Fruit fly (Drosophila melanogaster) S2 (cell line): ENCODE results near the gene Dpp10.

Source experiments
- CG8478 ChIP-seq: fragments of >200 bp; optimal IDR thresholded peaks from 2 replicates; lab custom pipeline; 2018
- CTCF ChIP-seq, 2 experiments: fragments of >200 bp; optimal IDR thresholded peaks; 2 replicates each; lab custom pipeline; 2018

Gene Dpp10

DNA sequence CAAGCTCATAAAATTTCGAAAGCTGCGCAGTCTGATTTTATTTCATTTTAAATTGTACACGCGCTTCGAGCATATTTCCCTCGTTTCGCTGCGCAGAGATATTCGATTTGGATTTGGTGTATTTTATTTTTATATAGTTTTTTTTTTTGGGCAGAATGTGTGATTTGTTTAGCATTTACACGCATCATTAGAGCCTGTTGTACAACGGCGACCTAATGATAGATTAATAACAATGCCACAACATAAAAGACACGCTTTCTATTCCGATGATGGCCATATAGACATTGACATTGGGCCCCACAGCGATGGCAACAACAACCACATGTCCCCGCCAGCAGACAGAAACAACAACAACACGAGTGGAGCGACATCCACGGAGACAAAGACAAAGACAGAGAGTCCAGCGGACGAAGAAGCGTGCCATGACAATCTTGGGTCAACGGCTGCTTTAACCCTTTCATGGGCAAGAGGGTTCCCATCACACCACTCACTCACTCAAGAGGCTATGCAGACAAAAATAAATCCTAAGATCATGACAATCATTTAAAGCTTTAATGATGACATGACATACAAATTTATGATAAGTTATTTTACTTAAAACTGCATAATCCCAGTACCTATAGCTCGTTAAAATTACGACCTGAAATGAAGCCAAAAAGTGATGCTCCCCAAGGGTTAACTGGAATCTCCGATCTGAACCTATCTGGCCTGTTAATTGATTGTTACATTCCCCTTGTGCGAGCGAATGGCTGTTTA lies 47.6 kb downstream of the Dpp10 start:
- TF ChIP-seq CTCF (optimal IDR thresholded peaks at IDR 0.05; lab: Kevin White, UChicago), result no peak
- TF ChIP-seq CG8478 (lab: Kevin White, UChicago), result no peak

DNA sequence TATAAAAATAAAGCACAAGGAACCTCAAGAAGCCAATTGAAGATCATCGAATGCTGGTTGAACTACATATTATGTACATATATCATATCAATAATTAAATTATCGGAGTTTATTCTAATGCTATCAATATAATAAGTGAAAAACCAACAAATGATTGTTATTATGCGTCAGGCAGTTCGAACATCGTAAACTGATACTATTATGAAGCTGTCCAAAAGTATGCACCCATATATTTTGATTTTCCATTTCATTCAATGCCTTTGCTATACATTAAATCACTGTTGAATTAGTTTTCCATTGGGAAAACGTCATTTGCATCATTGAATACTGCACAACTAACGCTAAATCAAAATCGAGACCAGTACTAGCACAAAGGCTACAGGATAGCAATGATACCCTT lies 48.5 kb downstream of the Dpp10 start:
- TF ChIP-seq CG8478 (lab: Kevin White, UChicago), result no peak
- TF ChIP-seq CTCF (optimal IDR thresholded peaks at IDR 0.05; lab: Kevin White, UChicago), result no peak

DNA sequence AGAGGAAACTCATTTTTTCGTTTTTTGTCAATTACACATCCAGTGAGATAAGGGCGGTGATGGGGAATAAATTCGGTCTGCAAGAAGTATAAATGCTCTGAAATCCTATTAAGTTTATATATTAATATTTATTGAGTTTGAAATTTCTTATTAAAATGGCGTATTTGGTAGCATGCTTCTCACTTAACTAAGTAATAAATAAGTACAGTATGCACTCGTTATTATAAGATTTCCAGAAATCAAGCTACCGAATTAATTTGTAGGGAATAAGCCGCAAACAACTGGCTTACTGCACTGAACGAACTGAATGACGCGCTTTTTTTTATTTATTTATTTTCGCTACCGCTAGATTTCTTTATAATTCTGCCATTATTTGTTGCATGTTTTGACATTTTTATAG lies 49.4 kb downstream of the Dpp10 start:
- TF ChIP-seq CG8478 (lab: Kevin White, UChicago) (no peak), CTCF (optimal IDR thresholded peaks at IDR 0.05; lab: Kevin White, UChicago) (no peak)

DNA sequence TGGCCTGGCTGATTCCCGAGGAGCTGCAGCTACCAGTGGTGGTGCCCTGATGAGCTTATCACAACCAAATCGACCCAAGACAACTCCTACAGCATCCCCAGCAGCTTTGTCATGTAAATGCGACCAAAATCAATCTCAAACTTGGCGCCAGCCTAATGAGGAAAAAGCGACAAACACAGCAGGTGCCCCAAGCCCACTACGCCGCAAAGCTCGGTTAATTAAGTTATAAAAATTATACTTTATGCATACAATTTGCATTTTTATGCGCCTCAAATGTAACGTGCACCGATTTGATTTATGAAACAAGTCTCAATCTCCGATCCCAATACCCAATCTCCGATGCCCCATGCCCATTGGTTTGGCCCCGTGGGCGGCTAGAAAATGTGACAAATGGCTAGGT lies 50.1 kb downstream of the Dpp10 start:
- TF ChIP-seq CG8478 (lab: Kevin White, UChicago) (no peak), CTCF (optimal IDR thresholded peaks at IDR 0.05; lab: Kevin White, UChicago) (no peak)

DNA sequence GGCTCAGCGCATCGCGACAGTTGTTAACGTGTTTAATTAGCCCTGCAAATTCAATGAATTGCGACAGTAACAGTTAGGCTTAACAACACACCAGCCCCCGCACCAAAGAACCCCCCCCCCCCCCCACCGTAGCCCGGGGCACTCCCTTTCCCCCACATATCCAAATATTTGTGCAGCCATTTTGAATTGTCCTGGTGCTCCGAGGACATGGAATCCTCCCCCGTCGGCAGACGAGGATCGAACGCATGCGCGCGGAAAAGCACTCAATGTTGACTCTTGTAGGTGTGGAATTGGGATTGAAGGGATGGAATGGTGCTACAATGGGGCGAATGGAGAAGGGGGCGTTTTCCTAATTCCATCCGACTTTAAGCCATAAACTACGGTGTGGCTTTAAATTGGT lies 52.9 kb downstream of the Dpp10 start:
- TF ChIP-seq CTCF (optimal IDR thresholded peaks at IDR 0.05; lab: Kevin White, UChicago) (no peak), CG8478 (lab: Kevin White, UChicago) (no peak)

DNA sequence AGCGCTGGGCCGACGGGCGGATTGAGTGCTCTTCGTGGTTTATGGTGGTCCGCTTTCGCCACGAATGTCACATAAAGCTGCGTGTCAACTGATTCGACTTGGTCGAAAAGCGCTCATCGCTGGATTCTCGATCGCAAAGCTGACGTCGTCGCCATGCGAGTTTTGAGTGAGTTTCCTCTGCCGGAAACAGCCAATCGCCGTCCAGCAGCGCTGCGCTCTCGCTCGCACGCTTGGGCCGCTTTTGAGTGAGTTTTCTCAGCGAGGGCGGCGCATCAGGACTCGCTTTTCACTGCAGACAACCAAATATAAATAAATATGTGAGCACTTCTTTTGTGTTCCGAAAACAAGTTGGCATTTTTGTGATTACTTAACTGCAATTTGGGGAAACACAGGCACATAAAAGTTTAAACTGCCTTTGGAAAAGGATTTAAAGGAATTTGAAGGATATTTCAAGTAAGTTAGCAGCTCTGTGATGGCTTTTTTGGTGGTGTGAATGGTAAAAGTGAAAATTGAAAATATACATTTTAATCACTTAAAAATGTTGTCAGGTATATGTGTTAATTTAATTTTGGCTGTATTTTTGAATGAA lies 53.9 kb downstream of the Dpp10 start, which contains the start of gene eya:
Gene eya, minus strand, starts transcription at position 94 of the 589 bp plus-strand sequence.
- TF ChIP-seq CG8478 (lab: Kevin White, UChicago) (no peak), CTCF (optimal IDR thresholded peaks at IDR 0.05; lab: Kevin White, UChicago) (no peak)

DNA sequence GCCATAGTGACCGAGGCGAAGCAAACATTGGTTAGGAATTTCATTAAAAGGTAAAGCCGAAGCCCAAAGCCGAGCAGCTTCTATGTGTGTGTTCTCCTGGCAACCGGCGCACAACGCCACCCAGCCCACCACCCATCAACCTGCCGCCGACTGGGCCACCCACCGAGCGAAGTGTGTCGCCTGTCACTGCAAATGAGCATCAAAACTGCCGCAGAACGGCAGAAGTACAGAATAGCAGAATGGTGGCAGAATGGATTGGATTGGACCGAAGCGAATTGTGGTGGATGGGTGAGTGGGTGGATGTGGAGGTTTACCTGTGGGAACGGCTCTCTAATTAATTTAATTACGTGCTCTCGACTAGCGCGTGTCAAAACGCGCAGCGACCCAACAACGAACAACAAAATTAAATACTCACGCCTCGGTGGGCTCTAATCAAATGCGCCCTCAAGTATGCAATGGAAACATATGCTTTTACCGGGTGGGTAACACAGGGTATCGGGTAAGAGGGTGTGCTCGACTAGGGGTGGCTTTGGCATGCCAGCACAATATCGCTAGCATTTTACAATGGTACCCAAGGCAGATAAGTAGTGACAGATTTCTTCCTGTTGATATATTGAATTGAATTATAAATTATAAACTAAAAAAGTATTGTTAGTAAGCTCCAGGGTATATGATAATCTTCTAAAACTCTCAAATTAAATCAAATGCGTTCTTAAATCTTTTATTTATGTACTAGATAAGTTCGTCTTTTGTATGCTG lies 61.1 kb downstream of the Dpp10 start:
- TF ChIP-seq CG8478 (lab: Kevin White, UChicago) (no peak), CTCF (optimal IDR thresholded peaks at IDR 0.05; lab: Kevin White, UChicago) (no peak)

DNA sequence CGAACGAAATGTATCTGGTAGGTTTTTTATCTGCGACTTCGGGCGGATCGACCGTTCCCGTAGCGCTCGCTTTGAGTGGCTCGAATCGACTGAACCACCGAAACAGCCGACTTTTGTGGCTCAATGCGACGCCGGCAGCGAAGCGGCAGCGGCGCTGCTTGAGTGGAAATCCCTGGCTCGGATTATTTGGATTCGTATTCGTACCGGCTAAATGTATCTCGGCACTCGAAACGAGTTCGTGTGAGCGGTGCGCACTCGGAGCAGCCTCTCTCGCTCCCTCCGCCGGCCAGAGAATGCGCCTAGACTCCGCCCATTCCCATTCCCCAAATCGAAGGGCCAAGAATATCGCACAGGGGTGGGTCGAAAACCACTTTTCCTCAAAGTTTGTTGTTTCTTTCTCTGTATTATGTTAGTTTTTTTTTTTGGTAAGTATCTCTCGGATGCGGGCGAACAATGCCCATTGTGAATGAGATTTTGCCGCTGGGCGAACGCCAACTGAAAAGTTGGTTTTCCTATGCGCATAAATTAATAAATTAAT lies 64.8 kb downstream of the Dpp10 start:
- TF ChIP-seq CG8478 (lab: Kevin White, UChicago), result no peak
- TF ChIP-seq CTCF (optimal IDR thresholded peaks at IDR 0.05; lab: Kevin White, UChicago), result no peak

DNA sequence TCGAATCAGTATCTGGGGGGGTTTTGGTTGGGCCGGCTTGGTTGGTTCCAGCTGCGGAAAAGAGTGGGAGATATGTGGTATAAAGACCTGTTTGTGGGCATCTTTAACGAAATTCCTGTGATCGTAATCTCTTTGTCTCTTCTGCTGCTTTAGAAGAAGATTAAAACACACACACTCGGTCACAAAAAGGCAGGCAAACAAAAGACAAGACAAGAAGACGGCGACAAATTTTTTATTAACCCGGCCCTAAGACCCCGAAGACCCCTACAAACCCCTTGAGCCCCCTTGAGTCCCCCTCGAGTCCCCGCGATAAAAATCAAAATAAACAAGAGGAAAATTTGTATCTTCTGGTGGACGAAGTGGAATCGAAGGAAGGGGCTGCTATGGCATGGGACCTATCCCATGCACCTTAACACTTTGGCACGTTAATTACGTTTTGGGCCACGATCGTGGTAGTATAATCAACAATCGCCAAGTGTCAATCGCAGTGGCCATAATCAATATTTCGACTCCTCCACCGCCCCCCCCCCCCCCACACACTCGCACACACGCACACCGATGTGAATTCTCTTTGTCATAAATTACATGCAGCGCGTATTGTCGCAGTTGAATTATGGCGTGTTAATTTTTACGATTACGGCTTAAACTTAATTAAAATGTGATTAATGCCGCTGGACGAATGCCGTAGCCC lies 66.6 kb downstream of the Dpp10 start:
- TF ChIP-seq CG8478 (lab: Kevin White, UChicago) (no peak), CTCF (optimal IDR thresholded peaks at IDR 0.05; lab: Kevin White, UChicago) (no peak)

DNA sequence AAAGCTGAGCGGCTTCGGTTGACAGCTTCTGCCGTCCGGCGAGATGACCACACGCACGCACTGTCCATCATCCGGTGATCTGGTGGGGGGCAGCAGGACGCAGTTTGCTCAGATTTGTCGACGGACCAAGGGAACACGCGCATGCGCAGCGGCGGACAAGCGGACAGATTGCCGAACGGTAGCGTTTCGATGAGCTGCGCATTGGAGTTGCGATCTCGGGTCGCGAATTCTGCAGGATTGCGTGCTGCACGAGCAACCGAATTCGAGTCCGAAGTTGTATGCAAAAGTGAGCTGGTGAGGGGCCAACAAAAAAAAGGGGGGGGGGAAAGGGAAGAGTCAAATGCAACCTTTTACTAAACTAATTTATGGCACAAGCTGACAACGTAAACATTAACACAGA lies 67.1 kb downstream of the Dpp10 start:
- no peak for TF ChIP-seq CTCF (optimal IDR thresholded peaks at IDR 0.05; lab: Kevin White, UChicago)
- TF ChIP-seq CG8478 (lab: Kevin White, UChicago), result no peak

DNA sequence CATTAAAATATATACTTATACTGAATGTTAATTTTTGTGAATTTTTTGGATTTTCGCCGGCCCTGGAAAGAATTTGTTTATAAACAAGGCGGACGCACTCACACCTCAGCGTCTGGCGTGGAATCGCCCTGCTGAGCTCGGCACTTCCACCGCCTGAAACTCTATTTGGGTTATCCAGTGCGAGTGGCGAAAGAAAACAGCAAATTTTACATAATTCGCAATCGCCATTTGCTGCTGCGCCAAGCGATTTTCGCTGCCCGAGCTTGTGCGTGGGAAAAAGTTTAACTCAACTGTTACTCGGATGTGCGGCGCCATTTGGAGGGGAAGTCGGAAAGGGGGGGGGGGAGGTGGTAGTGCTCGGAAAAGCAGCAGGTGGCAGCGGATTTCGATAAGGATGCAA lies 67.9 kb downstream of the Dpp10 start:
- TF ChIP-seq CTCF (optimal IDR thresholded peaks at IDR 0.05; lab: Kevin White, UChicago) (no peak), CG8478 (lab: Kevin White, UChicago) (no peak)

DNA sequence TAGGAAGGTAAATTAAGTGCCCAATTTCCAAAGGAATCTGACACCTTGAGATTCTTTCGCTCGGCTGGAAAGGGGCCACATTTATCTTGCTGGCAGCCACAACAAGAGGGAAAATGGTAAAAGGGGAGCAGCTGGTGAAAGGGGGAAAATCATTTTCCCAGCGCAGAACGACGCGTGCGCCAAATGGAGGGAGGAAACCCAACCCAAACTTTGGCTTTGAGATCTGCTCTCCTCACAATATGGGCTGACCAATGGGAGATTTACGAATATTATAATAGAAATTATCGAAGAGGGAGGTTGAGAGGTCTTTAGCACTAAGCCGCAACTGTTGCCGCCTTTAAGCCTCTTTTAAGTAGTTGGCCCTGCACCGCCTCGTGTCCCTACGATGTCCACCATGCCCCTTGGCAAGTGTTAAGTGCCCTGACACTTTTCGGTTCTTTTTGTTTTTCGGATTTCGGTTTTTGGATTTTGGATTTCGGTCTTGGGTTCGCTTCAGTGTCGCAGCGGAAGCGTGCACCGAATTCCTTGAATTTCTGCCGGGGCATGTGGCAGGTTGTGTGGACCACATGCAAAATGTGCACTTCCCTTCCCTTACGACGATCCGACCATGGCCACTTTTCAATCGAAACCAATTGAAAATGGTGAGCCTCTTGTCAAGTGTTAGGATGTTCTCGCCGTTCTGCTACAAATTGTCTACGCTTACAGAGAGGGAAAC lies 68.7 kb downstream of the Dpp10 start:
- no peak for TF ChIP-seq CTCF (optimal IDR thresholded peaks at IDR 0.05; lab: Kevin White, UChicago)

DNA sequence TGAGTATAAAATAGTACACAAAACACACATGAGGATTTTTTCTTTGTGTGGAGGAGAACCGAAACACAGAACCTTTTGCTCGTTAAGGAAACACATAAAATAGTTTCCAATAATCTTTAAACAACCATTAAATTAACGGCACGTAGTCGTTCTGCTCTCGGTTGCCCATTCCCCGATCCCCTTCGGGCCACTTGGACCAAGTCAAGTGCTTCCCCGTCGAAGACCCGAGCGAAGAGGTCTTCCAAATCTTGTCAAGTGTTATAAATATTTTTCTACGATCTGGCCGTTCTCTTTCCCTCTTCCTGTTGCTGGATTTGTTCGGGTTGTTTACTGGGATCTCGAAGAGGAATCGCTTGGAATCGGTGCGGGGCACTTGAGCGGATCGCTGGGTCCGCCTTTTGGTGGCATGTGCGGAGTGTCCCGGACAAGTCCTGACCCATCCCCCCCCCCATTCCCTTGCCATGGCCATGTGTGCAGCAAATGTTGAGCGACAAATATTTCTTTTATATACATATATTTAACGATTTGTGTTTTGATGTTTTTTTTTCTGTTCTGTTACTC lies 69.8 kb downstream of the Dpp10 start:
- TF ChIP-seq CG8478 (lab: Kevin White, UChicago) (no peak), CTCF (optimal IDR thresholded peaks at IDR 0.05; lab: Kevin White, UChicago) (no peak)
